Fruit fly (Drosophila melanogaster): ENCODE data around the gene Kyat.
A peak's percentile ranks its signal among the peaks of the same experiment; 100 is the strongest.

Gene Kyat

DNA sequence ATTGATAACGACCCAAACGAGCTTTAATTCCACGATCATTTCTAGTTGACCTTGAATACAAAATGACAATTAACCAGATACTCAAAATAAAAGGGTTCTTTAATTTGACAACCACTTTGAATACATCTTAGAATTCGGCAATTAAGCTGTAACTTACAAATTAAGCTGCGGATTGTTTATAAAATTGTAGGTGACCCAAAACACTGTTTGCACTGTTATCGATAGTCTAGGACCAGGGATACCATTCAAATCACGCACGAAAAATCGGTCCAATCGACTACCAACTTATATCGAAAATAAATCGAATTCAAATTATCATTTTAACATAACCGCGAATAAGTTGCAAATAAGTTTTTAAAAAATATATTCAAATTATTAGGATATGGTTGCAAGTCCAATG lies at the start of gene Kyat:
TSS of gene Kyat (minus strand) at position 228 of the 400 bp plus-strand sequence.
- TF ChIP-seq Snoo (tag; optimal IDR thresholded peaks at IDR 0.05) (no peak), CG9948 (tag; optimal IDR thresholded peaks at IDR 0.05) (no peak), EcR (GFP tag; optimal IDR thresholded peaks at IDR 0.05) (no peak), D1 (tag; optimal IDR thresholded peaks at IDR 0.05) (no peak), rn (GFP tag; IDR thresholded peaks at IDR 0.05) (no peak), Ets98B (GFP tag; IDR thresholded peaks at IDR 0.05) (no peak), CG14655 (GFP tag; optimal IDR thresholded peaks at IDR 0.05) (no peak), gl (tag; optimal IDR thresholded peaks at IDR 0.05) (no peak), CG4496 (GFP tag; IDR thresholded peaks at IDR 0.05) (no peak), CG34367 (tag; optimal IDR thresholded peaks at IDR 0.05) (no peak), CG8159 (tag; optimal IDR thresholded peaks at IDR 0.05) (no peak), CG8301 (tag; optimal IDR thresholded peaks at IDR 0.05) (no peak), CG32121 (GFP tag; IDR thresholded peaks at IDR 0.05) (no peak), CG15710 (tag; optimal IDR thresholded peaks at IDR 0.05) (no peak), CG17806 (tag; optimal IDR thresholded peaks at IDR 0.05) (no peak), fd96Ca (GFP tag; IDR thresholded peaks at IDR 0.05) (no peak), CG13204 (GFP tag; optimal IDR thresholded peaks at IDR 0.05) (no peak), CG10348 (GFP tag; IDR thresholded peaks at IDR 0.05) (no peak), Pif1A (GFP tag; optimal IDR thresholded peaks at IDR 0.05) (no peak)

dm6 chr3R:11870135-11870534 lies 47.8 kb upstream of the Kyat start:
- TF ChIP-seq CG34367 (tag; optimal IDR thresholded peaks at IDR 0.05) (no peak), CG8159 (tag; optimal IDR thresholded peaks at IDR 0.05) (no peak), CG10348 (GFP tag; IDR thresholded peaks at IDR 0.05) (no peak), CG8301 (tag; optimal IDR thresholded peaks at IDR 0.05) (no peak), CG9948 (tag; optimal IDR thresholded peaks at IDR 0.05) (no peak), CG32121 (GFP tag; IDR thresholded peaks at IDR 0.05) (no peak), rn (GFP tag; IDR thresholded peaks at IDR 0.05) (no peak), CG4496 (GFP tag; IDR thresholded peaks at IDR 0.05) (no peak), CG17806 (tag; optimal IDR thresholded peaks at IDR 0.05) (no peak)

DNA sequence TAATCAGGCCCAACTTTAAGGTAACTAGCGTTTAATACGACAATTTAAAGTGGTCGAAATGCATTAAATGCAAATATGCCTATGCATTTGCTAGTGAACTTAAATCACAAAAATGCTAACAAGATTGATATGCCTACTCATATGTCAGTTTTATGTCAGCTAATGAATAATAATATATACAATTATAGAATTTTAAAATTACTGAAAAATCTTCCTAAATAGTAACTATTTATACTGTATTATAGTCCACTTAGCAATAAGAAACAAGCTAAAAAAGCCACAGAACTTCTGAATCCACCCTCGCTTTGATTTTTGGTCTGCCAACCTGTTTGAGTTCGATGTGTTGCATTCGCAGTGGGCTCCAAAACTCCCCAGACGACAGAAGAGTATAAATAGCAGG lies 47.4 kb upstream of the Kyat start:
- TF ChIP-seq CG15710 (tag; optimal IDR thresholded peaks at IDR 0.05) (no peak), CG17806 (tag; optimal IDR thresholded peaks at IDR 0.05) (peak; percentile 51), EcR (GFP tag; optimal IDR thresholded peaks at IDR 0.05) (no peak), CG13204 (GFP tag; optimal IDR thresholded peaks at IDR 0.05) (no peak), fd96Ca (GFP tag; IDR thresholded peaks at IDR 0.05) (0 out of 3 replicates have a peak, but pooled peaks have one; percentile 41), gl (tag; optimal IDR thresholded peaks at IDR 0.05) (no peak), CG9948 (tag; optimal IDR thresholded peaks at IDR 0.05) (peak; percentile 42), CG12605 (GFP tag; IDR thresholded peaks at IDR 0.05) (no peak), CG34367 (tag; optimal IDR thresholded peaks at IDR 0.05) (no peak), D1 (tag; optimal IDR thresholded peaks at IDR 0.05) (peak; percentile 63), CG10348 (GFP tag; IDR thresholded peaks at IDR 0.05) (no peak), rn (GFP tag; IDR thresholded peaks at IDR 0.05) (no peak), Ets98B (GFP tag; IDR thresholded peaks at IDR 0.05) (peak; percentile 50), CG14655 (GFP tag; optimal IDR thresholded peaks at IDR 0.05) (peak; percentile 75), CG4496 (GFP tag; IDR thresholded peaks at IDR 0.05) (peak; percentile 34; the same call in 2 of the 3 replicates), CG8301 (tag; optimal IDR thresholded peaks at IDR 0.05) (peak; percentile 45), Snoo (tag; optimal IDR thresholded peaks at IDR 0.05) (peak; percentile 4), Pif1A (GFP tag; optimal IDR thresholded peaks at IDR 0.05) (no peak), CG32121 (GFP tag; IDR thresholded peaks at IDR 0.05) (peak; percentile 40; the same call in 1 of the 2 replicates), CG8159 (tag; optimal IDR thresholded peaks at IDR 0.05) (peak; percentile 62), Pif1B (GFP tag; optimal IDR thresholded peaks at IDR 0.05) (no peak)

DNA sequence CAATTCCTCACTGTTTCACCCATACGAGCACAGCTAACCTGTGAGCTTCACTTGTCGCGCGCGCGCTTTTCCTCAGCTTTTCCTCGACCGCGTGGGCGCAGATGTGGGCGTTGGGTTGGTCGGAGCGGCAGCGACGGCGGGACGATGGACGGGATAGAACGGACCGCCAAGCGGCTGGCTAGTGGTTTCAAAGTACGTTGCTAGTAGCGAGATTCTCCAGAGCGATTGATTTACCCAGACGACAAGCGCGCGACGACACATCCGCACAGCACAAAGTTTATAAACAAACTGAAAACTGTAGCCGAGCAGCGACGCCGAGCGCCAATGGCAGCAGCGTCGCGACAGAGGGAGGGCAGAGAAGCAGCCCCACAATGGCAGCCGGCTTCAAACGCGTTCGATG lies 46.9 kb upstream of the Kyat start, which contains the start of gene CG6959:
TSS of gene CG6959 (minus strand) at position 292 of the 400 bp plus-strand sequence.
- TF ChIP-seq CG34367 (tag; optimal IDR thresholded peaks at IDR 0.05) = peak; percentile 12
- no peak for TF ChIP-seq CG8301 (tag; optimal IDR thresholded peaks at IDR 0.05)
- TF ChIP-seq CG12605 (GFP tag; IDR thresholded peaks at IDR 0.05) = peak; percentile 58
- peak; percentile 68; the same call in 1 of the 2 replicates for TF ChIP-seq CG32121 (GFP tag; IDR thresholded peaks at IDR 0.05)
- TF ChIP-seq CG13204 (GFP tag; optimal IDR thresholded peaks at IDR 0.05) = peak; percentile 74
- TF ChIP-seq CG4496 (GFP tag; IDR thresholded peaks at IDR 0.05) = peak; percentile 60; the same call in 2 of the 3 replicates
- TF ChIP-seq Ets98B (GFP tag; IDR thresholded peaks at IDR 0.05) = peak; percentile 53
- peak; percentile 72; the same call in 2 of the 3 replicates for TF ChIP-seq fd96Ca (GFP tag; IDR thresholded peaks at IDR 0.05)
- no peak for TF ChIP-seq D1 (tag; optimal IDR thresholded peaks at IDR 0.05)
- TF ChIP-seq CG15710 (tag; optimal IDR thresholded peaks at IDR 0.05) = peak; percentile 3
- TF ChIP-seq CG9948 (tag; optimal IDR thresholded peaks at IDR 0.05) = no peak
- TF ChIP-seq EcR (GFP tag; optimal IDR thresholded peaks at IDR 0.05) = peak; percentile 27

- TF ChIP-seq CG32121 (GFP tag; IDR thresholded peaks at IDR 0.05) (no peak), Snoo (tag; optimal IDR thresholded peaks at IDR 0.05) (no peak), CG4496 (GFP tag; IDR thresholded peaks at IDR 0.05) (no peak), Ets98B (GFP tag; IDR thresholded peaks at IDR 0.05) (no peak)
Observed at dm6 chr3R:11868562-11868961, 46.3 kb upstream of the Kyat start.

- TF ChIP-seq CG13204 (GFP tag; optimal IDR thresholded peaks at IDR 0.05) (peak; percentile 74), Pif1A (GFP tag; optimal IDR thresholded peaks at IDR 0.05) (peak; percentile 42), CG4496 (GFP tag; IDR thresholded peaks at IDR 0.05) (peak; percentile 27; the same call in 1 of the 3 replicates), CG8159 (tag; optimal IDR thresholded peaks at IDR 0.05) (peak; percentile 36), CG15710 (tag; optimal IDR thresholded peaks at IDR 0.05) (peak; percentile 45), CG12605 (GFP tag; IDR thresholded peaks at IDR 0.05) (peak; percentile 37; the same call in 1 of the 2 replicates), gl (tag; optimal IDR thresholded peaks at IDR 0.05) (peak; percentile 23), fd96Ca (GFP tag; IDR thresholded peaks at IDR 0.05) (0 out of 3 replicates have a peak, but pooled peaks have one; percentile 31), Pif1B (GFP tag; optimal IDR thresholded peaks at IDR 0.05) (no peak), CG34367 (tag; optimal IDR thresholded peaks at IDR 0.05) (peak; percentile 18), CG8301 (tag; optimal IDR thresholded peaks at IDR 0.05) (no peak), CG32121 (GFP tag; IDR thresholded peaks at IDR 0.05) (0 out of 2 replicates have a peak, but pooled peaks have one; percentile 12), EcR (GFP tag; optimal IDR thresholded peaks at IDR 0.05) (peak; percentile 50), Snoo (tag; optimal IDR thresholded peaks at IDR 0.05) (peak; percentile 34), D1 (tag; optimal IDR thresholded peaks at IDR 0.05) (no peak), CG14655 (GFP tag; optimal IDR thresholded peaks at IDR 0.05) (peak; percentile 30)
Observed at dm6 chr3R:11865132-11865531, 42.8 kb upstream of the Kyat start.

Measured in whole organism, pupa.